Fruit fly (Drosophila melanogaster) whole organism, larva: ENCODE measurements around the gene CG13949.

Source experiments
- noc ChIP-seq: fragments of 200-800 bp; sonication (Bioruptor generic); optimal IDR thresholded peaks from 3 replicates; lab custom pipeline; 2019; ENCODE audit warnings: missing biosample characterization, mild to moderate bottlenecking, missing genetic modification characterization, moderate library complexity

The CG13949 gene

DNA sequence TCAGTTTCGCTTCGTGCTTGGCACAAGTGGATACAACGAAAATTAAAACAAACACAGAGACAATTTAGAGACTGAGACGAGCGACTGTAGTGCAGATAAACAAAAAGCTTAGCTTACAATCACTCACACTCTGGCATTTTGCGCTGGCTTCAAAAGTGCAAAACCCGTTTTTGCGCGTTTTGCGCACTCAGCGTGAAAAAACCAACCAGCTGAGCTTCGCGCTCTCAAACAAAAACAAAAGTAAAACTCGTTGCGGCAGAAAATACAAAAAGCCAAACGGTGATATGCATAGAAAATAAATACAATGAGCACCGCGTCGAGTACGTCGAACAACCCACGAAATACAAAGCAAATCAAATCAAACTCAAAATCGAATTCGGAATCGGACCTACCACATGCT, 14.4 kb upstream of the CG13949 start:
- no peak for TF ChIP-seq noc (tag; lab: Kevin White, UChicago)

DNA sequence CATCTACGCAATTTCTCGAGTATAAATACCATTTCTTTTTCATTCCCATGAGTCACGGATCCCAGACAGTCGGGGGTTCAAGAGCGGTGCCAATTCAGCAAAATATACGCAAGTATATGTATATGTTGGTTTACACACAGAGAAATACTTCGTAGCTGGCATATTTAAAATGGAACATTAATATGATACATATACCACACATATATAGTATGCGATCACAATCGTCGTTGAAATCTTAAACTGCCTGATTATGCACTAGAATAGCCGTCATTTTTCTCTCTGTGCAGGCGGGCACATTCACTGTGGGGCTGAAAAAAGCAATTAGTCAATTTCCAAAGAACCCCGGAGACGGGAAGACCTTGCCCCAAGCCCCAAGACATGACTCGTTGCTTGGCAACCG, 13.4 kb upstream of the CG13949 start:
- peak; percentile 84 for TF ChIP-seq noc (tag; lab: Kevin White, UChicago)

DNA sequence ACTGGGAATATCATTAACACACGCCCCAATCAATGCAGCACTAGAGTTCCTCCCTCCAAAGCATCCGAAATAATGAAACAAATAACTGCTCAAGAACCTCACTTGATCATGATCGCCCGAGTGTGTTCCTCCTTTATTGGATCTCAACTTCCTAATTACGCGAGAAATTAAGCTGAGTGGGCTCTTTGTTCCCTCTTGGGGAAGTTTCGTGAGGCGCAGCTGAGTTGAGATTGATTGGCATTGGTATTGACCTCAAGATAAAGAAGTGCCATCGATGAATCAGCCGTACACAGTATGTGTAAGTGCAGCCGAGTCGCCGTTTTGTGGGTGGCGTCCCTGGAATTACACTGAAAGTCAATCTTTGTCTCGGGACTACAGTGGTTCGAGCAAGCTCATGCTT, 12.3 kb upstream of the CG13949 start:
- TF ChIP-seq noc (tag; lab: Kevin White, UChicago), result no peak

DNA sequence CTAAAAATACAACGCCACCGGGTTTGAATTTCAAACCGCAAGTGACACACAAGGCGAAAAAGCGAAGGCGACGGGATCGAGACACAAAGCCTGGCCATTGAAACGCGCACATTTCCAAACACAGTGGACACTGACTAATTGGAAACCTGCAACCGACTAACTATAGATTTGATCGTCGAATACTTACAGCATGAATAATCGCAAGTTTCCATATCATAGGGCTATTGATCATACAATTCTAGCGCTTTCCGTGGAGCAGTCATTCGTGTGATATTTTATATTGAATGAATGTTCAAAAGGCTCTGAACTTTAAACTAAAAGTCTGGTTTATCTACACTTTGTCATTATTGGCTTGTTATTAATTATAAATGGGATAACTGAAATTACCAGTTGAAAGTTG, 11.8 kb upstream of the CG13949 start:
- no peak for TF ChIP-seq noc (tag; lab: Kevin White, UChicago)

DNA sequence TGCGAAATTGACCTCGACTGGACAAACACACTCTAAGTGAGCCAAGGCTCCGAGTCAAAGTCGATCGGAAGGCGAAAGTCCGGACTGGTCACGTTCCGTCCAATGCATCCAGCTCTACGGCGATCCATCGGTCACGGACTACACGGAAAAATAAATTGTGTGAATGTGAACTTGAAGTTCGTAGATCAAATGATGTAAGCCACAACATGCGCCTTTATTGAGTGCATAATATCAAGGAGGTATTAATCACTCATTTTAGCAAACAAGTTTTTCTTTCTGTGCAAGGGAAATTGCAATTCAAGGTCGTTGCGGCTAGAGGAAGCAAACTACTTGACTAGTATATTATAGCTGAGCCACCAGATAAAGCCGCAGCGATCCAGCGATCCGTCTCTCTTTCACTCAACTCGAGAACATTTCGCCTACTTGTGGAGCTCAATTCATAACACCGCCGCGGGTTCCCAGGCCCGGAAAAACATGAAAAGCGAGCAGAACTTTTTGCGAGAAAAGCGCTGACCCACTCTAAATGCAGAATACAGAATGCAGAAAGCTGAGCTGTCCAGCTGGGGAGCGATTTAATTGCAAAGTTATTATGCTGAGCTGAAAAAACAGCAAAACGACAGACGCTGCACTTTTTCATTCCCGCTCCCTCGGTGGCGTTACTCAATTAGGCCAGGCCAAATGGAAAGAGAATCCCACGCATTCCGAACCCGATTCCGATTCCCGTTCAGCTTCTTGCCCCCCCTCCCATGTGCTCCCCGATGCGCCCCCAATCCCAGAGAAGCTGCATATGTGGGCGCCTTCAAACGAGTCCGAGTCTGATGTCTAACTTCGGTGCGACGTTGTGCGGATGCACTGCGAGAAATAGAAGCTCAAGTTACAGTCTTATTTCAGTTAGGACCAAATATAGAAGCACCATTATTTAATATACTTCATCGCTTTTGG, 11.0 kb upstream of the CG13949 start:
- TF ChIP-seq noc (tag; lab: Kevin White, UChicago), result no peak

DNA sequence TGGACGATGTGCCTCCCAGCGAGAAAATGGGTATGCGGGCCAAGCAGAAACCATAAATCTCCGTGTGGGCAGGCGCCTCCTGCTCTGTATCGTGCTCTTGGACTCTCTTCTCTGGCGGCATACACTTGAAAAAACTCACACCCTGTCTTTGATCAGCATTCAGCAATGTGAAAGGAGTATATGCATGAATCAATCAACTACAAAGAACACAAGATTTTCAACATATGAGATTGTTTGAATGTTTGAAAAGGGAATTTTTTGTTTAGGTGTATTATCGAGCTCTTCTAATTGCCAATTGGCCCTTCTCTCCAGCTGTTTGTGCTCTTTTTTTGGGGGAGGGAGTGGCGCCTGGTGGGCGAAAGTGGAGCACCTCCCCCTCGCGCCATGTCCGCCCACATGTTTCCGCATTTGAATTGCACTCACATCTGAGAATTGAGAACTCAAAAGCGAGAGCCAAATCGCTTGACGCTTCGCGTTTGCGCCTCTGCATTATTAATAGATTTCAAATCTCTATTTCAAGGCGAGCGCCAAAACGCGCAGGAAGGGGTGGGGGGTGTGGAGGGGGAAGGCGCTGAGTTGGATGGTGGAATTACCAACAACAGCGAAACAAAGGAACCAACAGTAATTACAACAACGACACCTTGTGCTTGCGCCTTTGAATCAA, 9.7 kb upstream of the CG13949 start:
- peak; percentile 45 for TF ChIP-seq noc (tag; lab: Kevin White, UChicago)

DNA sequence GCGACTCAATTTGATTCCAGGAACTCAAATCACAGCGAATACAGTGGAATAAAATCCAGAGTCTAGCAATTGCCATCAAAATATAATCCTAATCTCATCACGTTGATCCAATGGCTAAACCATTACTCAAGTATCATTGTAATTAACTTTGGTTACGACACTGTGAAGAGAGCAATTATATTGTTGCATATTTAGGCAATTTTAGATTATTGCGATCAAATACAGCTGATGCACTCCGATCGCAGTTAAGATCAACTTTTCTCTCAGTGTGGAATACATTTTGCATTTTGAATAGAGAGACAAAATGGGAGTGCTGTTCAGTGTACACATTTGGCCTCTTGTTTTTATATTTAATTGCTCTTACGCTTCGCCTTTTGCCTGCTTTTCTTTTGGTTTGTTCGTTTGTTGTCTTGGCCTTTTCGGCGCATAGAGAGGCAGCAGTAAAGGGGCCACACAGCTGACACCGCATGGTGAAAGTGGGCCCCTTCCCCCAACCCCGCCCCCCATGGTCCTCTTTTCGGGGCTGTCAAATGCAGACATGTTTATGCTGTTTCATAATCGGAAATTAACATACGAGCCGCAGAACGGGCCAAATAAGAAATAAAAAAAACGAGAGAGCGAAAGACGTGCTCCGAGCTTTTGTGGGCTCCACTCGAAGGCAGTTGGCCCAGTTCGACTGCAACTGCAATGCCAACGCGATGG, 8.8 kb upstream of the CG13949 start:
- TF ChIP-seq noc (tag; lab: Kevin White, UChicago), result peak; percentile 38

DNA sequence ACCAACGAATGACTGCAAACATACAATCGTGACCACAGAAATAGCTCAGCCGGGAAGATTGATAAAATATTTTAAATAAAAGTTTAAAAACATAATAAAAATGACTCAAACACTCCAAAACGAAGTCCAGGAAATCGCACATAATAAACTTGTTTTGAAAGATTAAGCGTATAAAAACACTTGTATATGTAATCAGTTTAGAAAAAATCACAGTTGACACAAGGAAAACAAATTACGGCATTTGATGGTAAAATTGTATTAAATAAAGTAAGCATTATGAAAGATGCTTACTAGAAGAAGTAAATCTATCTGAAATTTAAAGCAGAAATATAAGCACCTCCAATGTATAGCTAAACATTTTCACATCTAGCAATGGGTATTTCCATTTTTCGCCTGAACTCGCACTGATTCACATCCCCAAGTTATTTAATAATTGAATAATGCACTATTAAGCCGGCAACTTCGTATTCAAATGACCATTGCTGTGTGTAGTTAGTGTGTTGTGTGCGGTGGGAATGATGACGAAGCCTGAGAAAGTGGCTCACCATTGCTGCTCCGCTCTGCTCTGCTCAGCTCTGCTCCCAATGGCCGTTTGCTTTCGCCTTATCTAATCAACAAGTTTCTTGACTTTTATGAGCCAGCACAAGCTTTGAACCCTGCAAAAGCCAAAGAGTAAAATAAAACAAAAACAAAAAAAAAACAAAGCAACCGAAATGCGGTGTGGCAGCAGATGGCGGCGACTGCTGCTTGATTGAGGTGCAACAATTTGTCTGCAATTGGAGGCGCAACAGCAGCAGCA, 7.7 kb upstream of the CG13949 start:
- peak; percentile 75 for TF ChIP-seq noc (tag; lab: Kevin White, UChicago)

DNA sequence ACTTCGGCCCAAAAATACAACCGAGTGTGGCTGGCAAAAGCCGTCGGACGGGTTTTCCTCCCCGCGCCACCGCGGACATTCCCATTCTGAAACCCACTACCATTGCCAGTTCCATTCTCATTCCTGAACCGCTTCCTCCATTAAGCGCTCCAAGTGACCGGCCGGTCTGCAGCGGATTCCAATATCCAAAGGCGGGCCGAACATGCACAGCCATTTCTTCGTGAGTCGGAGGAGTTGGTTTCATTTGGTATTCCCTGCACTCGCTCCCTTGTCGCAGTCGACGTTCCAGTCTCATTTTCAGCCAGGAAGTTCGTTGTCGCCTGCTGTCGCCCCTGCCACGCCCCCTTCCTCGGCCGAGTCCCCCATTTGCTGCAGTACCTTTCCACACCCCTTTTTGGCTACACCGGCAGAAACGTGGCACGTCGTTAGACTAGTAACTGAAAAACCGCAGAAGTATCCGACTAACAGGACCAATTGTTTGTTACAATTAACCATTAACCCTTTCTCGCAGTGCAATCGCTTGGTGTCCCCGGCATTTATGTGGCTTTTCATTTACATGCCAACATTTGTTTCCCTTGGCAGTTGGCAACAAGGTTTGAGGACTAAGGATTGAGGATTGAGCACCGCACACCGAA, 7.0 kb upstream of the CG13949 start:
- TF ChIP-seq noc (tag; lab: Kevin White, UChicago), result no peak

DNA sequence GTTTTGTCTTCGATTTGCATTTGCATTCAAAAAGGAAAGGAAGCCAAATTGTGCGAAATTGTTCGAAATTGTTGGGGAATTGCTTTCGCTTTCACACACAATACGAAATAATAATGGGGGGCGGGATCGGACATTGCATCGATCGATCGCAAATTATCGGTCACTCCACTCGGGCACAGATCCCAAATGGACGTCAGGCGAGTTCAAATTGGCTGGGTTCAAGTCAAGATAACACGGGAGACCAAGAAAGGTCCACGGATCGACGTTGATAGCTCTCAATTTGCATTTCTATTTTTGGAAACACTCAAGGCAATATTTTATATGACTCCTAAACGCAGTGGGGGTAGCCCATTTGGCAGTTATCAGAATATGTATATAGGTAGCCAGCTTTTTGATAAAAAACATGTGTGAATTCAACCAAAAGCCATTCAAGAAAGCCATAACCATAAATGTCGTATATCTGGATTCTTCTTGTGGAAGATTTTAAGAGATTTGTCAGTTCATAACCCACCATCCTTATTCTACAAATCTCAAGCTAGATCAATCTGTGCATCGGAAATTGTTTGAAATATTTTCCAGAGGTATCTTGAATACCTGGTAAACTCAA, 5.9 kb upstream of the CG13949 start:
- TF ChIP-seq noc (tag; lab: Kevin White, UChicago), result no peak

DNA sequence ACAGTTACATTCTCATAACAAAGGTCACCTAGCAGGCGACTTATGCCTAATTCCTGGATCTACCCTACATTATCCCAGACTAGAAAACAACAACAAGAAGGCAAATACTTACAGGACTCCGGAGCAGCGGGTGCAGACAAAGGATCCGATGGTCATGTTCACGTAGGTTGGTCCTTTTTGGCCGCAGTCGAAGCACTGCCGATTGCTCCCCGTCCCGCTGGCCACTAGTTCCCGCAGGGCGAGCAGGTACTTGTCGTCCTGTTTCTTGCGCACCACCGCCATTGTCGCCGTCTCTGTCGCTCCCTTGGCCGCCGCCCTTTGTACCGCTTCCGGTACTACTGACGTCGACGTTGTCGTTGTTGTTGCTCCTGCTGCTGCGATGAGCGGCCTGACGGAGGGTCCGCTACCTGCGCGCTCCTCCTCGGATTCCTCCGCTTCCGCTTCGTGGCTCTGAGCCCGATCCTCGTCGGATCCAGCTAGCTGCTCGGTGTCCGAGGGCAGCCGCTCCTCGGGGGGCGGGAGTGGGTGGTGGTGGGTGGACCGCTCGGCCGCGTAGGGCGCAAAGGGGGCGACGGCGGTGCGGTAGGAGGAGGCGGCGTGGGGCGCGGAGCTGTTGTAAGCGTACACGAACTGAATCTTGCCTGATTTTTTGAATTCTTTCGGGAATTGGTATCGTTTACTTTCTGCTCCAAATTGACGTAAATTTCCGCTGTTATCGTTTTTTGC, 5.2 kb upstream of the CG13949 start:
- no peak for TF ChIP-seq noc (tag; lab: Kevin White, UChicago)

DNA sequence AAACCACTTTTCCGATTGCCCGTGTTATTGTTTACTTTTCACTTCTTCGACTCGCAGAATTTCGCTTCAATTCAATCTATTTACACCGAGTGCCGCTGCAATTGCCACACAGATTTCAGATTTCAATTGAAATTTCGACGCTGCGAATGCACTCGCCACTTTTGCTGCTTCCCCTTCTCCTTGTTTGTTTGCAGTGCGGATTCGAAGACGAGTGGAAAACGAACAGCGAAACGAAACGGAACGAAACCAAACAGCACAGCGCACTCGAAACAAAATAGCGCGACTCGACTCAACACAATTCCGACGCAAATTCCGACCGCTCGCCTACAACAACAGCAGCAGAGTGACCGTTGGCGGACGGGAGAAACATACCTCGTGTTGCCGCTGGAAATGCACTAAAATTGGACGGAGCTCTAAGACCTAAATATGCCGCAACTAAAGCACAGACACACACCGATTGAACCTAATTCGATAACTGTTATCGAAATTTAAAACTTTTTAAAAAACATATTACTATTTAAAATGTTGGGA, 4.3 kb upstream of the CG13949 start, which contains the start of gene drongo:
Gene drongo, minus strand, starts transcription at position 345 of the 531 bp plus-strand sequence.
- TF ChIP-seq noc (tag; lab: Kevin White, UChicago), result peak; percentile 36

DNA sequence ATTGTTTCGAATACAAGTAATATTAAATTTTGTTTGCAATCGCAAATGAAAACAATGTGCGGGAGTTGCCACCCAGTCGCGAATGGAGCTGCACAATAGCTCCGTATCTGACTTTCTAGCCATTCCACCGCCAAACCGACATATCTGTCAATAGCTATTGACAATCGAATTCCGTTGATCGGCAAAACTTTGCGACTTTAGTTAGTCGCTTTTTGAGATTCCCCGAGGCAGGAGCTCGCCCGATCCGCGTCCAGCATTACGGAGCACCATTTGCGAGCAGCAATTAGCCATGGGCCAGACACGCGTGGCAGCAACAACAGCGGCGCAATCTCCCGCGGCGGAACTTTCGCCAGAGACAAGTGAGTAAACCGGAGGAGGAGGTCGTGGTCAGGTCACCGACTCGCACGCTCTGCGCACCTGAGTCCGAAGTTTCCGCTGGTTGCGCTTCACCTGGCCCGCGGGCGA, 2.5 kb upstream of the CG13949 start, which contains the start of the genes CG4291 and kraken:
Gene CG4291, minus strand, starts transcription at position 84 of the 465 bp plus-strand sequence.
Gene kraken, plus strand, starts transcription at position 122 of the 465 bp plus-strand sequence.
- TF ChIP-seq noc (tag; lab: Kevin White, UChicago), result peak; percentile 59
